Worm (Caenorhabditis elegans) whole organism, L2 larva: ENCODE data around the gene act-1.

ENCODE experiments used
- Y55F3AM.14 ChIP-seq: fragments of 200-800 bp; sonication (Bioruptor generic); optimal IDR thresholded peaks from 2 replicates; lab custom pipeline; 2018; ENCODE audit warnings: mild to moderate bottlenecking, missing genetic modification characterization, missing compliant biosample characterization
- aly-2 ChIP-seq: fragments of 150-350 bp; optimal IDR thresholded peaks from 2 replicates; lab custom pipeline; 2014; ENCODE audit warnings: missing biosample characterization, missing genetic modification characterization
- ama-1 ChIP-seq: fragments of 150-350 bp; optimal IDR thresholded peaks from 2 replicates; lab custom pipeline; 2018; ENCODE audit warnings: inconsistent platforms
- crh-2 ChIP-seq: sonication (generic microtip); optimal IDR thresholded peaks from 2 replicates; lab custom pipeline; 2017; ENCODE audit warnings: missing biosample characterization, missing genetic modification characterization
- egl-27 ChIP-seq: sonication (generic microtip); optimal IDR thresholded peaks from 3 replicates; lab custom pipeline; 2017; ENCODE audit warnings: missing biosample characterization, missing genetic modification reagents, missing genetic modification characterization
- elt-3 ChIP-seq: sonication (generic microtip); optimal IDR thresholded peaks from 2 replicates; lab custom pipeline; 2017; ENCODE audit warnings: missing biosample characterization, missing genetic modification characterization
- lin-11 ChIP-seq: fragments of 150-350 bp; sonication (generic microtip); optimal IDR thresholded peaks from 2 replicates; lab custom pipeline; 2014; ENCODE audit warnings: missing biosample characterization, missing genetic modification characterization, inconsistent platforms, mixed read lengths
- lsy-2 ChIP-seq, 2 experiments: fragments of 150-350 bp in 1 of 2; sonication (generic microtip) in 1 of 2; optimal IDR thresholded peaks; 2 replicates each; lab custom pipeline; 2014 to 2017; ENCODE audit warnings: missing biosample characterization in 2 of 2, missing genetic modification characterization in 2 of 2
- mbf-1 ChIP-seq: sonication (generic microtip); optimal IDR thresholded peaks from 2 replicates; lab custom pipeline; 2017; ENCODE audit warnings: missing biosample characterization, missing genetic modification characterization
- mdl-1 ChIP-seq, 2 experiments: fragments of 150-350 bp in 1 of 2; sonication (generic microtip) in 1 of 2; optimal IDR thresholded peaks; 2 replicates each; lab custom pipeline; 2017; ENCODE audit warnings: missing biosample characterization in 2 of 2, missing genetic modification characterization in 2 of 2
- nhr-11 ChIP-seq: fragments of 150-350 bp; optimal IDR thresholded peaks from 2 replicates; lab custom pipeline; 2014; ENCODE audit warnings: missing biosample characterization, missing genetic modification characterization
- nhr-12 ChIP-seq: fragments of 150-350 bp; optimal IDR thresholded peaks from 2 replicates; lab custom pipeline; 2014; ENCODE audit warnings: missing biosample characterization, missing genetic modification characterization
- nhr-23 ChIP-seq: fragments of 150-350 bp; optimal IDR thresholded peaks from 2 replicates; lab custom pipeline; 2014; ENCODE audit warnings: missing biosample characterization, missing genetic modification reagents, missing genetic modification characterization
- nhr-237 ChIP-seq: fragments of 150-350 bp; optimal IDR thresholded peaks from 2 replicates; lab custom pipeline; 2014; ENCODE audit warnings: missing biosample characterization, missing genetic modification characterization
- unc-39 ChIP-seq: fragments of 150-350 bp; optimal IDR thresholded peaks from 2 replicates; lab custom pipeline; 2014; ENCODE audit warnings: missing biosample characterization, missing genetic modification characterization
- zag-1 ChIP-seq: fragments of 150-350 bp; optimal IDR thresholded peaks from 2 replicates; lab custom pipeline; 2014; ENCODE audit warnings: missing biosample characterization, missing genetic modification characterization
- ztf-11 ChIP-seq: sonication (generic microtip); optimal IDR thresholded peaks from 2 replicates; lab custom pipeline; 2017; ENCODE audit warnings: missing biosample characterization, missing genetic modification characterization

act-1 gene

DNA sequence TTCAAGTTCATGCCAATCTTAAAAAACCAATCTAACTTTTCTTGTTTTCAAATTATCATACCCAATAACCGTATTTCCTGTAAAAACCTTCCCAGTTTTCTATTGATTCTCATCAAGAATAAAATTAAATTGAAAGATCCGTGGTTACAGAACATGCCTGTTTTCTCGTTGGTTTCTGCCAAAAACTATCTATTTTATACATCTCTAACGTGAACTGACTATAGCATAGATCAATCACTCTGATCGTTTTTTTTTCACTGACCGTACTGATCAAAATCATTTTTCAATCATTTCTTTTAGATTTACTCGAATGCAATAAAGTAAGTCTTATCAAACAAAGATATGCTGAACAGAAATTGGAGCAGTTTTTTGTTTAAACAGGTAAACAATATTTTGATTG is 44.1 kb downstream of the act-1 start, which contains the start of gene C06H2.2:
TSS of gene C06H2.2 (plus strand) at position 301 of the 400 bp plus-strand sequence.
- no peak for TF ChIP-seq nhr-11 (tag; lab: Kevin White, UChicago)

DNA sequence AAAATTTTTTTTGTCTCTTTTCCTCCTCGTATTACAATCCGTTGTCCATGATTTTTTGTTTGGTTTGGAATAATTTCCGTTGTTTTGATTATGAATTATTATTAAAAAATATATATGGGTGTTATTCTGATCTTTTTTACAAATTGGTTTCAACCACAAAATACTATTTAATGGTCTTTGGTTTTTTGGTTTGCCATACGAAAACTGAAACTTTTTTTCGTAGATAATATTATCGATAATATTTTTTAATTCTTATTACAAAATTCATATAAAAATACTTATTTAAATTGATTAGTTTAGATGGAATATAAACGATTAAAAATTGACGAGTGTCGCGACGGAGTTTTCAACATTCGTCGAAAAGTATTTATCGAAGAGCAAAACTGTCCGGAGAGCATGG is 46.3 kb downstream of the act-1 start, which contains the start of gene jmjd-5:
TSS of gene jmjd-5 (plus strand) at position 301 of the 400 bp plus-strand sequence.
- TF ChIP-seq crh-2 (tag; lab: Kevin White, UChicago) (no peak), elt-3 (tag; lab: Kevin White, UChicago) (no peak), nhr-12 (tag; lab: Kevin White, UChicago) (no peak), nhr-237 (tag; lab: Kevin White, UChicago) (no peak), unc-39 (tag; lab: Kevin White, UChicago) (no peak), nhr-23 (tag; lab: Kevin White, UChicago) (no peak), ama-1 (lab: Kevin White, UChicago) (no peak), Y55F3AM.14 (no peak), lin-11 (tag; lab: Kevin White, UChicago) (no peak), mbf-1 (no peak), egl-27 (tag; lab: Kevin White, UChicago) (no peak), lsy-2 (tag; optimal IDR thresholded peaks at IDR 0.05; lab: Kevin White, UChicago) (no peak), zag-1 (no peak)
- TF ChIP-seq, all 48 proteins: peak for 0

DNA sequence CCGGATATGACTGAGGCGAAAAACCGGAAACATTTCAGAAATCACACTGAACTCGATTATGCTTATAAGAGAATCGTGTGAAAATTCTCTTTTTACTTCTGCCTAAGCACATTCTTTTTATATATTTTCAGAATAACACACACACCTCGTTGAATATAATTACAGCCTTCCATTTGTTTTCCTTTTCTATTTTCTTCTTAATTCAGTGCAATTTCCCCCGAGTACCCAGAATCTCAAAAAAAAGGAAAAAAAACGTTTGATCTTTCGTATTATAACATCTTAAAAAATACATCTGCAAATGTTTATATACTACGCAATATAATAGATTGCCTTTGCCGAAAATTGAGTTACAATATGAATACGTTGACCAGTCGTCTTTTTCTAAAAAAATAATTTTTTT is 50.9 kb downstream of the act-1 start:
- TF ChIP-seq ztf-11 (tag; lab: Kevin White, UChicago) = no peak
- no peak for TF ChIP-seq mdl-1 (tag; optimal IDR thresholded peaks at IDR 0.05; lab: Kevin White, UChicago)
- no peak for TF ChIP-seq nhr-237 (tag; lab: Kevin White, UChicago)
- no peak for TF ChIP-seq aly-2 (tag; lab: Kevin White, UChicago)
